Worm (Caenorhabditis elegans) whole organism, L1 larva: Measurements from ENCODE around the gene R05A10.4.

Experiments used
- Y116A8C.19 ChIP-seq: sonication (generic microtip); optimal IDR thresholded peaks from 2 replicates; lab custom pipeline; 2016; ENCODE audit warnings: missing compliant biosample characterization, missing genetic modification characterization, borderline replicate concordance
- aha-1 ChIP-seq: fragments of 150-350 bp; optimal IDR thresholded peaks from 2 replicates; lab custom pipeline; 2014; ENCODE audit warnings: missing biosample characterization, missing genetic modification characterization
- ama-1 ChIP-seq: fragments of 150-350 bp; optimal IDR thresholded peaks from 2 replicates; lab custom pipeline; 2014
- blmp-1 ChIP-seq: fragments of 150-350 bp; optimal IDR thresholded peaks from 2 replicates; lab custom pipeline; 2014; ENCODE audit warnings: missing biosample characterization, missing genetic modification characterization
- ceh-63 ChIP-seq: fragments of 200-800 bp; sonication (Bioruptor generic); optimal IDR thresholded peaks from 2 replicates; lab custom pipeline; 2018; ENCODE audit warnings: mild to moderate bottlenecking, missing genetic modification characterization, missing compliant biosample characterization
- ceh-8 ChIP-seq: fragments of 200-800 bp; sonication (Bioruptor generic); optimal IDR thresholded peaks from 2 replicates; lab custom pipeline; 2018; ENCODE audit warnings: mild to moderate bottlenecking, missing genetic modification characterization, moderate library complexity, missing compliant biosample characterization
- ceh-88 ChIP-seq: fragments of 200-800 bp; sonication (Bioruptor generic); IDR thresholded peaks from 2 replicates; pipeline ENCODE4 v1.3.6; 2022; ENCODE audit warnings: missing genetic modification characterization, missing compliant biosample characterization
- ceh-90 ChIP-seq: sonication (generic microtip); optimal IDR thresholded peaks from 2 replicates; lab custom pipeline; 2016; ENCODE audit warnings: missing genetic modification characterization, missing compliant biosample characterization
- ces-1 ChIP-seq: fragments of 150-350 bp; optimal IDR thresholded peaks from 2 replicates; lab custom pipeline; 2014; ENCODE audit warnings: missing biosample characterization, missing genetic modification reagents, missing genetic modification characterization
- dpl-1 ChIP-seq, 3 experiments: fragments of 150-350 bp in 2 of 3; sonication (generic microtip) in 1 of 3; optimal IDR thresholded peaks; 2 replicates each; lab custom pipeline; 2014 to 2017; ENCODE audit warnings: missing biosample characterization in 3 of 3, missing genetic modification characterization in 3 of 3, missing genetic modification reagents in 3 of 3
- dsc-1 ChIP-seq: sonication (generic microtip); optimal IDR thresholded peaks from 2 replicates; lab custom pipeline; 2016; ENCODE audit warnings: mild to moderate bottlenecking, missing genetic modification characterization, missing compliant biosample characterization
- efl-1 ChIP-seq, 4 experiments: fragments of 150-350 bp; optimal IDR thresholded peaks in 3 of 4; peaks in 1 of 4; 1 replicate in 1 of 4; 2 replicates in 3 of 4; lab custom pipeline; 2014; ENCODE audit warnings: missing biosample characterization in 2 of 4, missing genetic modification characterization in 2 of 4, missing genetic modification reagents in 2 of 4
- efl-3 ChIP-seq: fragments of 200-800 bp; sonication (Bioruptor generic); optimal IDR thresholded peaks from 2 replicates; lab custom pipeline; 2018; ENCODE audit warnings: mild to moderate bottlenecking, missing genetic modification characterization, missing compliant biosample characterization
- egl-27 ChIP-seq, 2 experiments: fragments of 150-350 bp in 1 of 2; sonication (generic microtip); optimal IDR thresholded peaks; 3 replicates each; lab custom pipeline; 2017 to 2018; ENCODE audit warnings: missing biosample characterization in 2 of 2, missing genetic modification characterization in 2 of 2, missing genetic modification reagents in 2 of 2
- fos-1 ChIP-seq: fragments of 150-350 bp; optimal IDR thresholded peaks from 2 replicates; lab custom pipeline; 2014; ENCODE audit warnings: missing biosample characterization, missing genetic modification characterization
- grh-1 ChIP-seq: fragments of 200-800 bp; sonication (Bioruptor generic); IDR thresholded peaks from 2 replicates; pipeline ENCODE4 v1.3.6; 2022; ENCODE audit warnings: missing genetic modification reagents, missing genetic modification characterization, missing compliant biosample characterization
- hlh-4 ChIP-seq: sonication (generic microtip); optimal IDR thresholded peaks from 2 replicates; lab custom pipeline; 2016; ENCODE audit warnings: mild to moderate bottlenecking, missing genetic modification characterization, missing compliant biosample characterization
- irx-1 ChIP-seq: sonication (generic microtip); optimal IDR thresholded peaks from 2 replicates; lab custom pipeline; 2016; ENCODE audit warnings: missing genetic modification characterization, missing compliant biosample characterization
- isw-1 ChIP-seq: fragments of 200-800 bp; sonication (Bioruptor generic); IDR thresholded peaks from 2 replicates; pipeline ENCODE4 v1.3.6; 2022; ENCODE audit warnings: missing genetic modification characterization, missing compliant biosample characterization
- lin-14 ChIP-seq: fragments of 200-800 bp; sonication (Bioruptor generic); optimal IDR thresholded peaks from 2 replicates; lab custom pipeline; 2018; ENCODE audit warnings: mild to moderate bottlenecking, missing genetic modification characterization, moderate library complexity, missing compliant biosample characterization
- lin-15B ChIP-seq: fragments of 150-350 bp; sonication (generic microtip); optimal IDR thresholded peaks from 3 replicates; lab custom pipeline; 2014; ENCODE audit warnings: missing biosample characterization, missing genetic modification characterization
- lin-39 ChIP-seq: fragments of 150-350 bp; optimal IDR thresholded peaks from 2 replicates; lab custom pipeline; 2014; ENCODE audit warnings: missing biosample characterization, missing genetic modification reagents, missing genetic modification characterization
- lsy-2 ChIP-seq, 2 experiments: fragments of 150-350 bp; optimal IDR thresholded peaks; 2 replicates each; lab custom pipeline; 2014; ENCODE audit warnings: missing biosample characterization in 2 of 2, missing genetic modification characterization in 2 of 2
- mdl-1 ChIP-seq, 2 experiments: fragments of 150-350 bp; optimal IDR thresholded peaks; 2 replicates each; lab custom pipeline; 2014 to 2017; ENCODE audit warnings: missing biosample characterization in 2 of 2, missing genetic modification characterization in 2 of 2, inconsistent platforms in 1 of 2
- mep-1 ChIP-seq: fragments of 150-350 bp; optimal IDR thresholded peaks from 2 replicates; lab custom pipeline; 2014; ENCODE audit warnings: missing biosample characterization, missing genetic modification characterization
- nhr-11 ChIP-seq: fragments of 150-350 bp; optimal IDR thresholded peaks from 2 replicates; lab custom pipeline; 2014; ENCODE audit warnings: missing biosample characterization, missing genetic modification characterization
- nhr-12 ChIP-seq: sonication (generic microtip); optimal IDR thresholded peaks from 2 replicates; lab custom pipeline; 2017; ENCODE audit warnings: missing biosample characterization, missing genetic modification characterization
- nhr-19 ChIP-seq: fragments of 200-800 bp; sonication (Bioruptor generic); conservative IDR thresholded peaks from 2 replicates; pipeline ENCODE4 v1.3.6; 2022; ENCODE audit warnings: missing genetic modification characterization, missing compliant biosample characterization
- nhr-20 ChIP-seq: sonication (generic microtip); optimal IDR thresholded peaks from 2 replicates; lab custom pipeline; 2016; ENCODE audit warnings: mild to moderate bottlenecking, missing genetic modification characterization, missing compliant biosample characterization
- nhr-237 ChIP-seq: fragments of 150-350 bp; optimal IDR thresholded peaks from 2 replicates; lab custom pipeline; 2014; ENCODE audit warnings: missing biosample characterization, missing genetic modification characterization
- nhr-28 ChIP-seq: fragments of 150-350 bp; optimal IDR thresholded peaks from 2 replicates; lab custom pipeline; 2014; ENCODE audit warnings: missing biosample characterization, missing genetic modification characterization
- nhr-47 ChIP-seq: sonication (generic microtip); optimal IDR thresholded peaks from 2 replicates; lab custom pipeline; 2016; ENCODE audit warnings: mild to moderate bottlenecking, missing genetic modification characterization, moderate library complexity, missing compliant biosample characterization
- nhr-71 ChIP-seq: sonication (generic microtip); optimal IDR thresholded peaks from 2 replicates; lab custom pipeline; 2016; ENCODE audit warnings: mild to moderate bottlenecking, missing genetic modification characterization, moderate library complexity, missing compliant biosample characterization
- nhr-77 ChIP-seq: fragments of 150-350 bp; optimal IDR thresholded peaks from 2 replicates; lab custom pipeline; 2014; ENCODE audit warnings: missing biosample characterization, missing genetic modification characterization
- nhr-85 ChIP-seq: sonication (generic microtip); peaks from one replicate; lab custom pipeline; 2016; ENCODE audit warnings: missing genetic modification characterization, inconsistent platforms, missing compliant biosample characterization
- nhr-90 ChIP-seq: sonication (generic microtip); optimal IDR thresholded peaks from 2 replicates; lab custom pipeline; 2016; ENCODE audit warnings: mild to moderate bottlenecking, missing genetic modification characterization, missing compliant biosample characterization; ENCODE audit not compliant: poor library complexity
- pax-3 ChIP-seq: fragments of 200-800 bp; sonication (Bioruptor generic); optimal IDR thresholded peaks from 2 replicates; lab custom pipeline; 2018; ENCODE audit warnings: mild to moderate bottlenecking, missing genetic modification characterization, moderate library complexity, missing compliant biosample characterization
- pqm-1 ChIP-seq: sonication (generic microtip); optimal IDR thresholded peaks from 3 replicates; lab custom pipeline; 2017; ENCODE audit warnings: missing biosample characterization, missing genetic modification characterization
- rnt-1 ChIP-seq: sonication (generic microtip); optimal IDR thresholded peaks from 2 replicates; lab custom pipeline; 2016; ENCODE audit warnings: mild to moderate bottlenecking, missing genetic modification characterization, moderate library complexity, missing compliant biosample characterization
- skn-1 ChIP-seq: fragments of 150-350 bp; optimal IDR thresholded peaks from 2 replicates; lab custom pipeline; 2014; ENCODE audit warnings: missing biosample characterization, missing genetic modification characterization
- snu-23 ChIP-seq: sonication (generic microtip); optimal IDR thresholded peaks from 2 replicates; lab custom pipeline; 2016; ENCODE audit warnings: missing genetic modification characterization, missing compliant biosample characterization
- sup-37 ChIP-seq: fragments of 200-800 bp; sonication (Bioruptor generic); optimal IDR thresholded peaks from 2 replicates; lab custom pipeline; 2018; ENCODE audit warnings: mild to moderate bottlenecking, missing genetic modification characterization, missing compliant biosample characterization
- tbx-2 ChIP-seq: sonication (generic microtip); optimal IDR thresholded peaks from 2 replicates; lab custom pipeline; 2016; ENCODE audit warnings: missing genetic modification characterization, missing compliant biosample characterization
- unc-62 ChIP-seq: fragments of 150-350 bp; optimal IDR thresholded peaks from 2 replicates; lab custom pipeline; 2014; ENCODE audit warnings: missing biosample characterization, missing genetic modification reagents, missing genetic modification characterization
- unc-98 ChIP-seq: fragments of 200-800 bp; sonication (Bioruptor generic); IDR thresholded peaks from 2 replicates; pipeline ENCODE4 v1.3.6; 2022; ENCODE audit warnings: missing genetic modification characterization, missing compliant biosample characterization
- xbp-1 ChIP-seq: sonication (generic microtip); optimal IDR thresholded peaks from 2 replicates; lab custom pipeline; 2016; ENCODE audit warnings: missing genetic modification characterization, missing compliant biosample characterization
- ztf-4 ChIP-seq: fragments of 150-350 bp; optimal IDR thresholded peaks from 2 replicates; lab custom pipeline; 2014; ENCODE audit warnings: missing biosample characterization, missing genetic modification characterization

Gene R05A10.4

ce11 chrIV:14203162-14203561 lies 30.9 kb downstream of the R05A10.4 start, which contains the start of gene F02H6.3:
F02H6.3 (plus strand) TSS chrIV:14203427.
- TF ChIP-seq Y116A8C.19 (tag; lab: Kevin White, UChicago) (no peak), isw-1 (GFP tag; lab: Robert Waterston, UW) (no peak), unc-62 (GFP tag; lab: Kevin White, UChicago) (no peak), pax-3 (tag; lab: Kevin White, UChicago) (no peak), nhr-237 (tag; lab: Kevin White, UChicago) (no peak), ceh-8 (GFP tag; lab: Kevin White, UChicago) (no peak), ces-1 (GFP tag; lab: Kevin White, UChicago) (no peak), lin-15B (tag; lab: Kevin White, UChicago) (no peak)

ce11 chrIV:14215777-14216176 lies 43.5 kb downstream of the R05A10.4 start:
- TF ChIP-seq egl-27 (tag; optimal IDR thresholded peaks at IDR 0.05; lab: Kevin White, UChicago), result no peak
- no peak for TF ChIP-seq efl-3 (GFP tag; lab: Kevin White, UChicago)
- no peak for TF ChIP-seq lin-14
- TF ChIP-seq nhr-47 (tag; lab: Kevin White, UChicago), result no peak
- no peak for TF ChIP-seq ceh-8 (GFP tag; lab: Kevin White, UChicago)
- no peak for TF ChIP-seq blmp-1 (tag; lab: Kevin White, UChicago)
- no peak for TF ChIP-seq ama-1 (lab: Kevin White, UChicago)
- TF ChIP-seq hlh-4, result no peak
- no peak for TF ChIP-seq nhr-28 (tag; lab: Kevin White, UChicago)
- TF ChIP-seq ceh-90, result no peak
- TF ChIP-seq nhr-11 (tag; lab: Kevin White, UChicago), result no peak
- TF ChIP-seq grh-1 (GFP tag; lab: Robert Waterston, UW), result no peak
- no peak for TF ChIP-seq sup-37 (GFP tag; lab: Kevin White, UChicago)
- TF ChIP-seq irx-1 (tag; lab: Kevin White, UChicago), result no peak
- TF ChIP-seq ceh-88 (GFP tag; lab: Robert Waterston, UW), result no peak
- TF ChIP-seq unc-98, result no peak
- TF ChIP-seq ztf-4, result no peak
- TF ChIP-seq xbp-1 (tag; lab: Kevin White, UChicago), result no peak
- TF ChIP-seq nhr-237 (tag; lab: Kevin White, UChicago), result no peak
- TF ChIP-seq, all 84 proteins: peak for 0

DNA sequence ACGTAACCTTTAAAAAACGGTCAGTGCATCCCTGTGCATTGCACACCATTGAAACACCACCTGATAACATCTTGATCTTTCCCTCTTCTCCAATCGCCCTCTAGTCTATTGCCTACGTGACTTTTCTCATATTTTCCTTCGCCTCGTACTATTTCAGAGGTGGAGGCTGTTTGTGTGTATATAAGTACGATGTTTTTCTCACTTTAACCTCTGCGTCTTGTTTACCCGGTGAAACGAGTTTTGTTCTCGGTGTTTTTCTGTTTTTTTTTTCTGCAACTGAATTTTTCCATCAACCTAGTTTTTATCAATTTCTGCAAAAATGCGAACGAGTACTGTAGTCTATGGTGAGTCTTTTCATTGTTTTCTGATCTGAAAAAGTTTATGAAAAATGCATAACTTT lies 47.4 kb downstream of the R05A10.4 start, which contains the start of gene sqrd-1:
TSS of gene sqrd-1 (plus strand) at position 158 of the 400 bp plus-strand sequence.
- TF ChIP-seq dsc-1, result no peak
- peak in 1 of 3 experiments; percentile 0 for TF ChIP-seq dpl-1 (GFP tag; optimal IDR thresholded peaks at IDR 0.05; lab: Kevin White, UChicago)
- TF ChIP-seq xbp-1 (tag; lab: Kevin White, UChicago), result no peak
- TF ChIP-seq lin-39 (tag; lab: Kevin White, UChicago), result no peak
- no peak for TF ChIP-seq skn-1
- TF ChIP-seq nhr-20 (tag; lab: Kevin White, UChicago), result peak; percentile 53
- TF ChIP-seq lsy-2 (tag; optimal IDR thresholded peaks at IDR 0.05; lab: Kevin White, UChicago), result peak in 1 of 2 experiments; percentile 26
- TF ChIP-seq nhr-85, result peak; percentile 82
- TF ChIP-seq irx-1 (tag; lab: Kevin White, UChicago), result no peak
- TF ChIP-seq mep-1 (tag; lab: Kevin White, UChicago), result peak; percentile 42
- TF ChIP-seq nhr-71, result peak; percentile 24
- peak; percentile 33 for TF ChIP-seq snu-23 (GFP tag; lab: Kevin White, UChicago)
- no peak for TF ChIP-seq pqm-1 (tag; lab: Kevin White, UChicago)
- TF ChIP-seq grh-1 (GFP tag; lab: Robert Waterston, UW), result peak; percentile 17; the same call in 1 of the 2 replicates
- TF ChIP-seq fos-1 (tag; lab: Kevin White, UChicago), result no peak
- TF ChIP-seq mdl-1 (tag; optimal IDR thresholded peaks at IDR 0.05; lab: Kevin White, UChicago), result peak in 1 of 2 experiments; percentile 23
- TF ChIP-seq nhr-12 (tag; lab: Kevin White, UChicago), result no peak
- TF ChIP-seq tbx-2 (tag; lab: Kevin White, UChicago), result no peak
- TF ChIP-seq nhr-19 (GFP tag; lab: Robert Waterston, UW), result peak; percentile 42; the same call in 1 of the 2 replicates
- no peak for TF ChIP-seq unc-62 (GFP tag; lab: Kevin White, UChicago)
- no peak for TF ChIP-seq nhr-77 (tag; lab: Kevin White, UChicago)
- peak in 1 of 2 experiments; percentile 21 for TF ChIP-seq efl-1 (optimal IDR thresholded peaks at IDR 0.05; lab: Kevin White, UChicago)
- TF ChIP-seq efl-1 (GFP tag; optimal IDR thresholded peaks at IDR 0.05 in 1 of 2; lab: Kevin White, UChicago), result peak in 1 of 2 experiments; percentile 79
- no peak for TF ChIP-seq ceh-63 (GFP tag; lab: Kevin White, UChicago)
- peak; percentile 54 for TF ChIP-seq lin-14
- TF ChIP-seq nhr-90 (tag; lab: Kevin White, UChicago), result peak; percentile 9
- TF ChIP-seq hlh-4, result no peak
- TF ChIP-seq aha-1 (tag; lab: Kevin White, UChicago), result peak; percentile 99
- TF ChIP-seq rnt-1, result peak; percentile 40
